Worm (Caenorhabditis elegans) whole organism, L3 larva: ENCODE data around the gene glna-2.

Experiments
- ama-1 ChIP-seq: fragments of 150-350 bp; optimal IDR thresholded peaks from 2 replicates; lab custom pipeline; 2018
- mdl-1 ChIP-seq: fragments of 150-350 bp; optimal IDR thresholded peaks from 2 replicates; lab custom pipeline; 2014; ENCODE audit warnings: missing biosample characterization, missing genetic modification characterization
- nhr-11 ChIP-seq: fragments of 150-350 bp; optimal IDR thresholded peaks from 2 replicates; lab custom pipeline; 2014; ENCODE audit warnings: missing biosample characterization, missing genetic modification characterization
- nhr-43 ChIP-seq: sonication (generic microtip); optimal IDR thresholded peaks from 2 replicates; lab custom pipeline; 2016; ENCODE audit warnings: mild to moderate bottlenecking, missing genetic modification characterization, missing compliant biosample characterization; ENCODE audit not compliant: poor library complexity, severe bottlenecking
- sea-2 ChIP-seq: fragments of 150-350 bp; sonication (generic microtip); optimal IDR thresholded peaks from 4 replicates; lab custom pipeline; 2014; ENCODE audit warnings: missing biosample characterization, missing genetic modification reagents, missing genetic modification characterization
- ztf-11 ChIP-seq: fragments of 150-350 bp; optimal IDR thresholded peaks from 2 replicates; lab custom pipeline; 2014; ENCODE audit warnings: missing biosample characterization, missing genetic modification characterization

DNA sequence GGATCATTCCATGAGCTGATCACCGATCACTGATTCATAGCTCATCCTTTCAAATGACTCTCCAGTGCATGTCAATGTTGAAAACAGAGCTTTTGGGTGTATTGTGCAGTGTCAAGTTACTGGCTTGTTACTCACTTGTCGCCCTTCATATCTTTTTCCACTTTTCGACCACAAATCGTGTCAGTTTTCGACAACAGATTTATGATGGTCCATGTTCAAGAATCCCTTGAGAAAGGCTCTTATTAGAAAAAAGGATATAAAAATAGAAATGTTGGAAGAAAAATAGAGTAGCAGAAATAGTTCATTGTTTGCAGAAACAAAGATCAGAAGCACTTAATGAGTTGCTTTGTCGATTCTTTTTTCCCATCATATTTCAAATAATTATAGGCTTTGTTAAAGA is 25.0 kb upstream of the glna-2 start:
- TF ChIP-seq ztf-11, result no peak
- TF ChIP-seq sea-2, result no peak
- TF ChIP-seq nhr-43, result no peak
- TF ChIP-seq mdl-1 (tag; lab: Kevin White, UChicago), result no peak
- no peak for TF ChIP-seq nhr-11 (tag; lab: Kevin White, UChicago)
- no peak for TF ChIP-seq ama-1
